Fruit fly (Drosophila melanogaster): ENCODE data around the gene sstn.
A peak's percentile ranks its signal among the peaks of the same experiment; 100 is the strongest.

The sstn gene

DNA sequence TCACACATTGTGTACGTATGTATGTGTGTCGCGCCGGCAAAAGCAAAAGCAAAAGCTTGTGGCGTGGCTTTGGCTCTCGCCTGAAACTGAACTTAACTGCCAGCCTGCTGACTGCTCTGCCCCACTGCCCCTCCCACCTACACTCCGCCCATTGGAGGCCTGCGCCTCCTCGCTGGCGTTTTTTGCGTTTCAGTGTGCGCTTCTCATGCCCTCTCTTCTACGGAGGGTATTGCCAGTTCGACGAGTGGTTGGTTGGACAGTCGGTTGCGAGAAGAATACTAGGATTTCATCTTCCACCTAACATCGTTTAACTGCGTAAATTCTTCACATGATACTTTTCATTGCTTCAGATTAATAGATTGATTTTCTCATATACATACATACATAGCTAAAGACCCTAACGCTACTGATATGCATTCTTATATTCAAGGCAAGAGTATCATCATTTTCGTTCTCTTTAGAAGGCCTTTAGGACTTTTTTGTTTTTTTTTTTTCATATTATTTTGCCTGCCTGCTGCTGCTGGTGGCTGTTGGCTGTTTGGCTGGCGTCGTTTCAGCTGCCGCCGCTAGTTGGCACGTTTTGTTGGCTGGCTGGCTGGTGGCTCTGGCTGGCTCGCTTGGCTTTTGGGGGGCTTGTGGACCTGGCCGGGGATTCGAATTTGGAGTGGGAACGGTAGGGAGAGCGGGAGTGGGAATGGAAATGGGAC is 10.5 kb upstream of the sstn start (continued):
- no peak for TF ChIP-seq Taf1 (GFP tag; IDR thresholded peaks at IDR 0.05)
- no peak; the same call in 1 of the 2 replicates for TF ChIP-seq vvl (GFP tag; IDR thresholded peaks at IDR 0.05)
- no peak for TF ChIP-seq fd102C (GFP tag; optimal IDR thresholded peaks at IDR 0.05)
- peak; percentile 58; the same call in 2 of the 4 replicates for TF ChIP-seq Gug (GFP tag; IDR thresholded peaks at IDR 0.05)
- peak; percentile 72 for TF ChIP-seq CG11504 (tag; optimal IDR thresholded peaks at IDR 0.05)
- peak; percentile 34; the same call in 1 of the 2 replicates for TF ChIP-seq MBD-R2 (GFP tag; IDR thresholded peaks at IDR 0.05)
- peak; percentile 35 for TF ChIP-seq Aef1 (GFP tag; IDR thresholded peaks at IDR 0.05)
- TF ChIP-seq CG34422 (GFP tag; IDR thresholded peaks at IDR 0.05): no peak; the same call in 2 of the 3 replicates
- TF ChIP-seq CG11093 (GFP tag; IDR thresholded peaks at IDR 0.05): peak; percentile 65; the same call in 1 of the 3 replicates
- TF ChIP-seq MTF-1 (GFP tag; optimal IDR thresholded peaks at IDR 0.05; ENCODE audit: borderline replicate concordance): no peak
- peak; percentile 46 for TF ChIP-seq vfl (GFP tag; optimal IDR thresholded peaks at IDR 0.05)
- no peak for TF ChIP-seq HmgZ (tag; optimal IDR thresholded peaks at IDR 0.05)
- peak; percentile 30; the same call in 1 of the 3 replicates for TF ChIP-seq CG14050 (GFP tag; IDR thresholded peaks at IDR 0.05)
- TF ChIP-seq E2f1 (GFP tag; IDR thresholded peaks at IDR 0.05): 0 out of 2 replicates have a peak, but pooled peaks have one; percentile 16
- TF ChIP-seq CG12104 (GFP tag; optimal IDR thresholded peaks at IDR 0.05): peak; percentile 4
- peak; percentile 27 for TF ChIP-seq CG8388 (GFP tag; optimal IDR thresholded peaks at IDR 0.05)
- TF ChIP-seq dysf (GFP tag; IDR thresholded peaks at IDR 0.05): peak; percentile 75
- TF ChIP-seq H2.0 (GFP tag; IDR thresholded peaks at IDR 0.05): peak; percentile 19; the same call in 1 of the 2 replicates
- TF ChIP-seq Atf-2 (GFP tag; optimal IDR thresholded peaks at IDR 0.05): peak; percentile 50
- peak; percentile 50 for TF ChIP-seq CG17359 (tag; optimal IDR thresholded peaks at IDR 0.05)
- peak; percentile 60 for TF ChIP-seq slbo (GFP tag; IDR thresholded peaks at IDR 0.05)
- TF ChIP-seq CG17385 (GFP tag; optimal IDR thresholded peaks at IDR 0.05): peak; percentile 61
- no peak for TF ChIP-seq TFAM (GFP tag; optimal IDR thresholded peaks at IDR 0.05)
- TF ChIP-seq CG18262 (tag; optimal IDR thresholded peaks at IDR 0.05): peak; percentile 46
- TF ChIP-seq run (tag; optimal IDR thresholded peaks at IDR 0.05): no peak
- TF ChIP-seq CG32767 (GFP tag; IDR thresholded peaks at IDR 0.05): no peak
- TF ChIP-seq CG17802 (tag; optimal IDR thresholded peaks at IDR 0.05): no peak
- TF ChIP-seq CG1024 (GFP tag; IDR thresholded peaks at IDR 0.05): no peak
- no peak for TF ChIP-seq dan (GFP tag; IDR thresholded peaks at IDR 0.05)
- peak; percentile 25 for TF ChIP-seq cwo (GFP tag; optimal IDR thresholded peaks at IDR 0.05)
- TF ChIP-seq Hr78 (GFP tag; optimal IDR thresholded peaks at IDR 0.05): no peak
- peak; percentile 70 for TF ChIP-seq CG13424 (tag; optimal IDR thresholded peaks at IDR 0.05)
- TF ChIP-seq CG3281 (GFP tag; optimal IDR thresholded peaks at IDR 0.05): peak; percentile 43
- TF ChIP-seq dmrt99B (tag; optimal IDR thresholded peaks at IDR 0.05): peak; percentile 70
- TF ChIP-seq CG7963 (GFP tag; IDR thresholded peaks at IDR 0.05; ENCODE audit: partially characterized antibody): no peak
- peak; percentile 48 for TF ChIP-seq Xrp1 (GFP tag; IDR thresholded peaks at IDR 0.05)
- no peak for TF ChIP-seq lola (GFP tag; optimal IDR thresholded peaks at IDR 0.05)
- TF ChIP-seq Adf1 (GFP tag; IDR thresholded peaks at IDR 0.05): peak; percentile 10; the same call in 1 of the 2 replicates
- TF ChIP-seq kni (GFP tag; optimal IDR thresholded peaks at IDR 0.05): no peak
- TF ChIP-seq pho (GFP tag; optimal IDR thresholded peaks at IDR 0.05): peak; percentile 81
- TF ChIP-seq CG3065 (GFP tag; optimal IDR thresholded peaks at IDR 0.05): no peak
- no peak for TF ChIP-seq Trl (optimal IDR thresholded peaks at IDR 0.05)
- TF ChIP-seq Trl (GFP tag; optimal IDR thresholded peaks at IDR 0.05): peak; percentile 20
- peak; percentile 43; the same call in 1 of the 3 replicates for TF ChIP-seq Optix (GFP tag; IDR thresholded peaks at IDR 0.05)
- TF ChIP-seq rib (GFP tag; IDR thresholded peaks at IDR 0.05): peak; percentile 27; the same call in 1 of the 2 replicates
- no peak for TF ChIP-seq bigmax (GFP tag; optimal IDR thresholded peaks at IDR 0.05)
- TF ChIP-seq sima (GFP tag; optimal IDR thresholded peaks at IDR 0.05): no peak
- no peak for TF ChIP-seq crp (GFP tag; optimal IDR thresholded peaks at IDR 0.05)
- TF ChIP-seq Doc2 (GFP tag; IDR thresholded peaks at IDR 0.05): no peak
